Fruit fly (Drosophila melanogaster): ENCODE results near the gene ssp6.
A peak's percentile ranks its signal among the peaks of the same experiment; 100 is the strongest.

ssp6 gene

DNA sequence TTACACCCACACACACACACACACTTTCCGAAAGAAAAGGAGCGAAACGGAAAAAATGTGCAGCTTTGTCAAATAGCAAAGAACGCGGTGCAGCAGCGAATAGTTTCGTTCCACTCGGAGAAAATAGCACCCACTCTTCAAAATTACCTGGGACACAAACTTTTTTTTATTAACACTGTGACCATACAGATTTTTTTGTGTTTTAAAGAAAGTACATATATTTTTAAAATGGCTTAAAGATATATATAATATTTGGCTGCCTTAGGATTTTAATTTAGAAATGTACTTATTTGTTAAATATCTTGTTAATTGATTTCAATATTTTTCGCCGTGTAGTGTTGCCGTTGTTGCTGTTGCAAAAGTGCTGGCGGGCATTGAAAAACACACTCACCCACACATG, 7.9 kb downstream of the ssp6 start:
- no peak for TF ChIP-seq ey (GFP tag; optimal IDR thresholded peaks at IDR 0.05)
- TF ChIP-seq lola (GFP tag; optimal IDR thresholded peaks at IDR 0.05), result no peak
- no peak for TF ChIP-seq CG9705 (GFP tag; optimal IDR thresholded peaks at IDR 0.05)
- no peak for TF ChIP-seq h (GFP tag; optimal IDR thresholded peaks at IDR 0.05)
- TF ChIP-seq Vsx2 (GFP tag; optimal IDR thresholded peaks at IDR 0.05; ENCODE audit: partially characterized antibody), result no peak
- TF ChIP-seq sv (GFP tag; optimal IDR thresholded peaks at IDR 0.05), result no peak
- no peak for TF ChIP-seq usp (GFP tag; optimal IDR thresholded peaks at IDR 0.05)
- no peak for TF ChIP-seq Rel (GFP tag; optimal IDR thresholded peaks at IDR 0.05)
- no peak for TF ChIP-seq Rel (tag; optimal IDR thresholded peaks at IDR 0.05)
- TF ChIP-seq Abd-B (GFP tag; optimal IDR thresholded peaks at IDR 0.05), result no peak

DNA sequence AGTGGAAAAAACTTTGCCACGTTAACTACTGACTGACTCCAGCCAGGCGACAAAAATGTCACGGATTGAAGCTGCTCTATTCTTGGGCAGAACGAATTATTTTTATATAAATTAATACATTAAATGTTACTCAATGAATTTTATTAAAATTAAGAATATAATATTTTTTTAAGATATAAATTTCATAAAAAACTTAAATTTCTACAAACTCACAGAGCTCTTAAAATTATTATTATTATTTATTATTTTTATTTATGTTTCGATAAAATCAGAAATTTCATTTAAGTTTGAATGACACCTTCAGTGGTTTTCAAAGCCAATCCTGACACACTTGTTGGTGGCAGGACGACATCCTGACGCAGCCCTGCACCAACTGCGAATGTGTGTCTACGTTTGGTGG, 8.6 kb downstream of the ssp6 start:
- no peak for TF ChIP-seq dl (GFP tag; optimal IDR thresholded peaks at IDR 0.05; ENCODE audit: insufficient read depth in 1 of 2, partially characterized antibody in 2 of 2)
- TF ChIP-seq OdsH (GFP tag; optimal IDR thresholded peaks at IDR 0.05), result peak; percentile 23
- TF ChIP-seq Sp1 (GFP tag; optimal IDR thresholded peaks at IDR 0.05), result peak; percentile 32
- TF ChIP-seq dsf (GFP tag; optimal IDR thresholded peaks at IDR 0.05; ENCODE audit: borderline replicate concordance), result no peak
- no peak for TF ChIP-seq CrebA (GFP tag; optimal IDR thresholded peaks at IDR 0.05; ENCODE audit: borderline replicate concordance)
- peak in 1 of 2 experiments; percentile 24 for TF ChIP-seq foxo (GFP tag; optimal IDR thresholded peaks at IDR 0.05)
- no peak for TF ChIP-seq sage (GFP tag; optimal IDR thresholded peaks at IDR 0.05)
- TF ChIP-seq CG9705 (GFP tag; optimal IDR thresholded peaks at IDR 0.05), result no peak
- peak; percentile 30 for TF ChIP-seq rgr (GFP tag; optimal IDR thresholded peaks at IDR 0.05)
- TF ChIP-seq Myc (optimal IDR thresholded peaks at IDR 0.05), result no peak
- no peak for TF ChIP-seq Vsx2 (GFP tag; optimal IDR thresholded peaks at IDR 0.05; ENCODE audit: partially characterized antibody)
- no peak for TF ChIP-seq Abd-B (GFP tag; optimal IDR thresholded peaks at IDR 0.05)
- TF ChIP-seq psq (GFP tag; optimal IDR thresholded peaks at IDR 0.05), result peak; percentile 42
- peak; percentile 30 for TF ChIP-seq HLH106 (tag; optimal IDR thresholded peaks at IDR 0.05)
- TF ChIP-seq jim (GFP tag; optimal IDR thresholded peaks at IDR 0.05), result no peak
- TF ChIP-seq h (GFP tag; optimal IDR thresholded peaks at IDR 0.05), result peak; percentile 21
- no peak for TF ChIP-seq lola (GFP tag; optimal IDR thresholded peaks at IDR 0.05)
- no peak for TF ChIP-seq Hr83 (GFP tag; optimal IDR thresholded peaks at IDR 0.05; ENCODE audit: poor library complexity, severe bottlenecking)
- TF ChIP-seq N (GFP tag; optimal IDR thresholded peaks at IDR 0.05), result no peak
- TF ChIP-seq dmrt93B (GFP tag; optimal IDR thresholded peaks at IDR 0.05), result no peak
- no peak for TF ChIP-seq sv (GFP tag; optimal IDR thresholded peaks at IDR 0.05)
- TF ChIP-seq brk (GFP tag; optimal IDR thresholded peaks at IDR 0.05), result no peak
- no peak for TF ChIP-seq ey (GFP tag; optimal IDR thresholded peaks at IDR 0.05)

DNA sequence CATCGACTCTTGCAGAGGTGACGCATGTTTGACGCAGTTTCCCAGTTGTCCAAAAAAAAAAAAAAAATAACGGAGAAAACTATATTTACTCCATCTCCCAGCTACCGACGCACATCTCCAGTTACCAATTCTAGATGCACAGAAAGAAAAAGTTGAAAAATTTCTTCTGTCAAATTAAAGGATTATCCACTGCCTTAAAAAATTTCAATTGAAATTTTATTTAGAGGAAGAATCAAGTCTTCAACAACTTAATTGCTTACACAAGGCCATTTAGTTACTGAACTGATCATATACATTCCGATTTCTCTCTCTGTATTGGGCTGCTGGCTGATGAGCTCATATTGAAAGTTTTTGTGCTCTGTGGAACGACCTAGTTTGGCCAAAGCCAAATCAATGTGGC, 9.5 kb downstream of the ssp6 start:
- TF ChIP-seq foxo (GFP tag; optimal IDR thresholded peaks at IDR 0.05), result peak in 1 of 2 experiments; percentile 0
- TF ChIP-seq sage (GFP tag; optimal IDR thresholded peaks at IDR 0.05), result no peak
- TF ChIP-seq ey (GFP tag; optimal IDR thresholded peaks at IDR 0.05), result no peak

DNA sequence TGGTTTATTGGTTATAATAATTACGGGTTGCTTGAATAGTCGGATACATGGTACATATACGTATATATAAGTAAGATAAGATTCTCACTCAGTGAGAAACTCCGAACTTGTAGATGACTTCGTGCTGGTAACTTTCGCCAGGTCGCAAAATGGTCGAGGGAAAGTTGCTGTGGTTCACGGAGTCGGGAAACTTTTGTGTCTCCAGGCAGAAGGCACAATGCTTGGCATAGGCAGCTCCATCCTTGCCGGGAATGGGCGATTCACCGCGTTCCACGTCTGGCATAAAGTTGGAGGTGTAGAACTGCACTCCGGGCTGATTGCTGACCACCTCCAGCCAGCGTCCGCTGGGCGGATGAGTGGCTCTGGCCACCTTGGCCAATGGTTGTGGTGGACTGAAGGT, 16.7 kb downstream of the ssp6 start, which contains the start of gene CG10469:
Gene CG10469 (minus strand): TSS at position 101 of the 400 bp plus-strand sequence.
- TF ChIP-seq Hnf4 (GFP tag; optimal IDR thresholded peaks at IDR 0.05), result no peak
- TF ChIP-seq woc (GFP tag; optimal IDR thresholded peaks at IDR 0.05), result no peak
- TF ChIP-seq OdsH (GFP tag; optimal IDR thresholded peaks at IDR 0.05), result no peak
- no peak for TF ChIP-seq foxo (GFP tag; optimal IDR thresholded peaks at IDR 0.05)
- TF ChIP-seq pan (optimal IDR thresholded peaks at IDR 0.05), result no peak
- no peak for TF ChIP-seq GATAd (GFP tag; optimal IDR thresholded peaks at IDR 0.05)
- no peak for TF ChIP-seq dsf (GFP tag; optimal IDR thresholded peaks at IDR 0.05; ENCODE audit: borderline replicate concordance)
- no peak for TF ChIP-seq jim (GFP tag; optimal IDR thresholded peaks at IDR 0.05)
- no peak for TF ChIP-seq psq (GFP tag; optimal IDR thresholded peaks at IDR 0.05)
- TF ChIP-seq tai (GFP tag; optimal IDR thresholded peaks at IDR 0.05), result no peak

DNA sequence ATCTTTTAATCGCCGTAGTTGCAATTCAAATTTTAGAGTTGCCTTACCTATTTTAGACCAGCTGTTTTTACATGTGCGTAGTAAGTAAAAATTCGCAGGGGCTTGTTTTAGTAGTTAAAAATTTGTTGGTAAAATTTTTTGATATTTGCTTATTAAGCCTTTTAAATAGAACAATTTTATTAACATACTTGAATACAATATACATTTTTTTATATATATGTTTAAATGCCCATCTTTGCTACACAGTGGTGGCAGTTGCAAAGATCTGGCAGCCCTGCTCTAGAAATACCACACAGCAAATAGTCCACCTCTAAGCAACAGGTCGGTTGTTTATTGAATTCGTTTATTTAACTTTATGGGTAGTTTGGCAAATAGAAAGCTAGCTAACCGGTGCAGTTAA, 18.2 kb downstream of the ssp6 start, which contains the start of the genes CG10467 and loj:
Gene CG10467 (minus strand): TSS at position 51 of the 400 bp plus-strand sequence.
Gene loj (plus strand): TSS at position 291 of the 400 bp plus-strand sequence.
- TF ChIP-seq psq (GFP tag; optimal IDR thresholded peaks at IDR 0.05) (peak; percentile 89), jim (GFP tag; optimal IDR thresholded peaks at IDR 0.05) (no peak), CrebA (GFP tag; optimal IDR thresholded peaks at IDR 0.05; ENCODE audit: borderline replicate concordance) (peak; percentile 7), dsf (GFP tag; optimal IDR thresholded peaks at IDR 0.05; ENCODE audit: borderline replicate concordance) (peak; percentile 57), brk (GFP tag; optimal IDR thresholded peaks at IDR 0.05) (peak; percentile 90), tai (GFP tag; optimal IDR thresholded peaks at IDR 0.05) (peak; percentile 90), HLH106 (tag; optimal IDR thresholded peaks at IDR 0.05) (peak; percentile 92), Hnf4 (GFP tag; optimal IDR thresholded peaks at IDR 0.05) (peak; percentile 89), CG9705 (GFP tag; optimal IDR thresholded peaks at IDR 0.05) (peak; percentile 88), N (GFP tag; optimal IDR thresholded peaks at IDR 0.05) (no peak), CG32264 (GFP tag; optimal IDR thresholded peaks at IDR 0.05) (peak; percentile 19), ey (GFP tag; optimal IDR thresholded peaks at IDR 0.05) (peak; percentile 85), woc (GFP tag; optimal IDR thresholded peaks at IDR 0.05) (peak; percentile 63), Hr78 (GFP tag; optimal IDR thresholded peaks at IDR 0.05) (no peak), OdsH (GFP tag; optimal IDR thresholded peaks at IDR 0.05) (peak; percentile 89), fru (GFP tag; optimal IDR thresholded peaks at IDR 0.05) (peak; percentile 81), dl (GFP tag; optimal IDR thresholded peaks at IDR 0.05; ENCODE audit: insufficient read depth in 1 of 2, partially characterized antibody in 2 of 2) (no peak), foxo (GFP tag; optimal IDR thresholded peaks at IDR 0.05) (peak in 1 of 2 experiments; percentile 92), usp (GFP tag; optimal IDR thresholded peaks at IDR 0.05) (no peak), sv (GFP tag; optimal IDR thresholded peaks at IDR 0.05) (peak; percentile 92), Jra (GFP tag; optimal IDR thresholded peaks at IDR 0.05) (peak; percentile 75), lola (GFP tag; optimal IDR thresholded peaks at IDR 0.05) (no peak), Vsx2 (GFP tag; optimal IDR thresholded peaks at IDR 0.05; ENCODE audit: partially characterized antibody) (no peak), br (GFP tag; optimal IDR thresholded peaks at IDR 0.05) (peak; percentile 59), dmrt93B (GFP tag; optimal IDR thresholded peaks at IDR 0.05) (peak; percentile 91), Rel (GFP tag; optimal IDR thresholded peaks at IDR 0.05) (no peak), Rel (tag; optimal IDR thresholded peaks at IDR 0.05) (peak; percentile 50), h (GFP tag; optimal IDR thresholded peaks at IDR 0.05) (peak; percentile 89), Myc (optimal IDR thresholded peaks at IDR 0.05) (no peak), sage (GFP tag; optimal IDR thresholded peaks at IDR 0.05) (peak; percentile 52), rgr (GFP tag; optimal IDR thresholded peaks at IDR 0.05) (peak; percentile 94)

Data from whole organism, wandering third instar larva.